Fruit fly (Drosophila melanogaster) whole organism, embryonic: ENCODE results near the gene kel.

Source experiments
- Ssrp ChIP-seq: fragments of 200-800 bp; sonication (Bioruptor generic); optimal IDR thresholded peaks from 2 replicates; lab custom pipeline; 2018; ENCODE audit warnings: missing biosample characterization, mild to moderate bottlenecking, missing genetic modification characterization, moderate library complexity
- dimm ChIP-seq: fragments of 200-800 bp; sonication (Bioruptor generic); IDR thresholded peaks from 2 replicates; pipeline ENCODE4 v1.3.6; 2022; ENCODE audit warnings: missing biosample characterization, missing genetic modification characterization
- kah ChIP-seq: fragments of 200-800 bp; sonication (Bioruptor generic); optimal IDR thresholded peaks from 2 replicates; lab custom pipeline; 2018; ENCODE audit warnings: missing biosample characterization, mild to moderate bottlenecking, missing genetic modification characterization

DNA sequence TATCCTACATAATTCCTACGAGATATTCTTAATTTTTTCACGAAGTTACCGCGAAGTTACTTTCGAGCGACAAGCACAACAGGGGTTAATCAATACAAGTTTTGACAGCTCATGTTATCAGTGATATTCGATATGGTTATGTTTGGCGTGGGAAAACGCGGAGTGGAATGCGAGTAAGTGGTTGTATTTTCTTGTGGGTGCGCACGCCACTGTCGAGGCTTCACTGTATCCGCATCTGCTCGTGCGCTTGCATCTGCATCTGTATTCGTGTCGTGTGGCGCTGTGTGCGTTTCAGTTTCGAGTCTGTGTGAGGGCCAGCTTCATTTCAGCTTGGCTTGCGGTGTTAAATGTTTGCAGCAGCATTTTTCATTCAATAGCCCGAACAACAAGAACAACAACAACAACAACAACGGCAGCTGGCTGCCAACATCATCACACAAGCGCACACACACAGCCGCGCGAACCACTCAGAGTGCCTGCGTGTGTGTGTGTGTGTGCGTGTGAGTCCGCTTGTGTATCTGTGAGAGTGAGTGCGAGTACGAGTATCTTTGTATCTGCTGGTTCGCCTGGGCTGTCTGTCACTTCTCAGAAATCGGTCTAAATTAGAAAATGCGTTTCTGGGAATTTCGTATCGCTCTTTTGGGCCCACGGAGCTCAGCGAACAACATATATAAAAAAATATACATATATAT, 13.4 kb upstream of the kel start:
- TF ChIP-seq dimm (GFP tag; lab: Robert Waterston, UW) (no peak), Ssrp (tag; lab: Kevin White, UChicago) (peak; percentile 34), kah (GFP tag; lab: Kevin White, UChicago) (no peak)
